Worm (Caenorhabditis elegans): ENCODE data around the gene F13H8.12.

F13H8.12 gene

ce11 chrII:6262222-6262621 lies at the start of gene F13H8.12:
TSS of gene F13H8.12 (plus strand) at chrII:6262522.
- TF ChIP-seq F49E8.2 (tag; optimal IDR thresholded peaks at IDR 0.05; ENCODE audit: insufficient read depth) (no peak), rcor-1 (GFP tag; IDR thresholded peaks at IDR 0.05) (no peak), die-1 (tag; optimal IDR thresholded peaks at IDR 0.05) (no peak), tlf-1 (GFP tag; optimal IDR thresholded peaks at IDR 0.05) (no peak), ZK185.1 (tag; optimal IDR thresholded peaks at IDR 0.05; ENCODE audit: poor library complexity, severe bottlenecking) (no peak), nfyb-1 (GFP tag; IDR thresholded peaks at IDR 0.05) (no peak), madf-3 (GFP tag; IDR thresholded peaks at IDR 0.05) (no peak), ceh-79 (tag; optimal IDR thresholded peaks at IDR 0.05) (no peak)

DNA sequence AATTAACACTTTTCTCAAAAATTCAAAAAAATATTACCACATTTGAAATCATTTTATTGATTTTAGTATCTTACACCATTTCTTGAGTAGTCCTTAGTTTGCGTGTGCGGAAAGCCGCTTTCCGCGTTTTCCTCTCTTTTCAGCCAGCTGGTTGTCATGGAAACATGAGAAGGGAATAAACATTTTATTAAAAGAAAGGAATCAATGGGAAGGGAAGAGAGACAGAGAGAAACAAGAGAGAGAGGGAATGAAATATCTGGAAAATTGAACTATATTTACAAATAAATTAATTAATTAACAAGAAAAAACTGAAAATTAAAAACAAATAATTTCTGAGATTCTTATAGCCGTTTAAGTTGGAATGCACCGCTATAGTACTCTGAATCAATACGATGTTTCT lies 43.0 kb upstream of the F13H8.12 start, which contains the start of gene mks-2:
TSS of gene mks-2 (minus strand) at position 101 of the 400 bp plus-strand sequence.
- TF ChIP-seq Y56A3A.18 (GFP tag; IDR thresholded peaks at IDR 0.05) (no peak), ztf-28 (GFP tag; IDR thresholded peaks at IDR 0.05) (no peak), mxl-1 (tag; optimal IDR thresholded peaks at IDR 0.05) (no peak), lir-1 (GFP tag; conservative IDR thresholded peaks at IDR 0.05) (no peak), lag-1 (GFP tag; IDR thresholded peaks at IDR 0.05) (no peak)

DNA sequence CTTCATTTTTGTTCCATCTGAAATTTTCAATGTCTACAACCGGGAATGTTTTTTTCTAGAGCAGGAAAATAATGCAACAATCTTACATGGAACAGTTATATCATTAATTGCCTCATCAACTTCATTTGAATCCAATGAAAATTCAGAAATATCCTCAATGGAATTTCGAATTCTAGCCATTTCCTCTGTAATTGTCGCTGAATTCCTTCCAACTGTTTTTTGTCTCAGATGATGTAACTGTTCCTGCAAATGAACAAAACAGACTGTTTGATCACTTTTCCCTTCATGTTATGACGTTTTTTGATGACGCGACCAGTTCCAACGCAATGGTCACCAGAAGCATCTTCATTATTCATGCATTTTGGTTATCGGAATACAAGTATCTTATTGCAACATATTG lies 40.9 kb upstream of the F13H8.12 start:
- TF ChIP-seq ceh-27 (GFP tag; optimal IDR thresholded peaks at IDR 0.05) (no peak), ceh-40 (GFP tag; IDR thresholded peaks at IDR 0.05) (no peak), nfya-1 (tag; optimal IDR thresholded peaks at IDR 0.05; ENCODE audit: borderline replicate concordance, insufficient read depth) (no peak), F55B11.4 (tag; optimal IDR thresholded peaks at IDR 0.05; ENCODE audit: borderline replicate concordance, insufficient read depth) (no peak), unc-62 (GFP tag; optimal IDR thresholded peaks at IDR 0.05) (no peak), hrde-1 (tag; optimal IDR thresholded peaks at IDR 0.05; ENCODE audit: borderline replicate concordance) (no peak), rec-8 (tag; optimal IDR thresholded peaks at IDR 0.05) (no peak)

ce11 chrII:6222558-6222957 lies 39.8 kb upstream of the F13H8.12 start, which contains the start of gene C30B5.6:
TSS of gene C30B5.6 (minus strand) at chrII:6222658.
- no peak for TF ChIP-seq nfya-1 (tag; optimal IDR thresholded peaks at IDR 0.05; ENCODE audit: borderline replicate concordance, insufficient read depth)
- no peak for TF ChIP-seq F57A8.1 (GFP tag; optimal IDR thresholded peaks at IDR 0.05)
- TF ChIP-seq akir-1 (GFP tag; optimal IDR thresholded peaks at IDR 0.05), result no peak
- no peak for TF ChIP-seq ceh-100 (GFP tag; IDR thresholded peaks at IDR 0.05)
- TF ChIP-seq ztf-22 (GFP tag; optimal IDR thresholded peaks at IDR 0.05), result no peak
- TF ChIP-seq gei-17 (GFP tag; optimal IDR thresholded peaks at IDR 0.05), result no peak
- no peak for TF ChIP-seq hrde-1 (tag; optimal IDR thresholded peaks at IDR 0.05; ENCODE audit: borderline replicate concordance)
- TF ChIP-seq snpc-1.1 (tag; optimal IDR thresholded peaks at IDR 0.05; ENCODE audit: insufficient read depth), result no peak
- no peak for TF ChIP-seq ceh-40 (GFP tag; IDR thresholded peaks at IDR 0.05)
- TF ChIP-seq unc-62 (GFP tag; optimal IDR thresholded peaks at IDR 0.05), result no peak
- TF ChIP-seq him-1 (tag; optimal IDR thresholded peaks at IDR 0.05), result no peak
- TF ChIP-seq xnd-1 (tag; optimal IDR thresholded peaks at IDR 0.05), result no peak
- TF ChIP-seq unc-130 (GFP tag; optimal IDR thresholded peaks at IDR 0.05), result no peak
- TF ChIP-seq lin-40 (tag; optimal IDR thresholded peaks at IDR 0.05), result no peak
- TF ChIP-seq ekl-4 (GFP tag; IDR thresholded peaks at IDR 0.05), result no peak
- no peak for TF ChIP-seq attf-3 (GFP tag; conservative IDR thresholded peaks at IDR 0.05)
- TF ChIP-seq aptf-2 (GFP tag; conservative IDR thresholded peaks at IDR 0.05), result no peak
- no peak for TF ChIP-seq snpc-4 (GFP tag; optimal IDR thresholded peaks at IDR 0.05)
- no peak for TF ChIP-seq snpc-4 (tag; optimal IDR thresholded peaks at IDR 0.05)
